Worm (Caenorhabditis elegans): Measurements from ENCODE around the gene cfp-1.

Gene cfp-1

ce11 chrIV:14077135-14077534, at the start of gene cfp-1:
cfp-1 (plus strand) TSS chrIV:14077435.
- TF ChIP-seq tbx-2 (tag; optimal IDR thresholded peaks at IDR 0.05) = no peak
- no peak for TF ChIP-seq C34B4.2 (tag; optimal IDR thresholded peaks at IDR 0.05)
- TF ChIP-seq pax-3 (tag; optimal IDR thresholded peaks at IDR 0.05) = no peak
- TF ChIP-seq dpl-1 (GFP tag; optimal IDR thresholded peaks at IDR 0.05) = no peak
- no peak for TF ChIP-seq egl-27 (tag; optimal IDR thresholded peaks at IDR 0.05)
- no peak for TF ChIP-seq lin-13 (GFP tag; optimal IDR thresholded peaks at IDR 0.05)
- no peak for TF ChIP-seq ama-1 (optimal IDR thresholded peaks at IDR 0.05)
- no peak for TF ChIP-seq ceh-88 (GFP tag; IDR thresholded peaks at IDR 0.05)

DNA sequence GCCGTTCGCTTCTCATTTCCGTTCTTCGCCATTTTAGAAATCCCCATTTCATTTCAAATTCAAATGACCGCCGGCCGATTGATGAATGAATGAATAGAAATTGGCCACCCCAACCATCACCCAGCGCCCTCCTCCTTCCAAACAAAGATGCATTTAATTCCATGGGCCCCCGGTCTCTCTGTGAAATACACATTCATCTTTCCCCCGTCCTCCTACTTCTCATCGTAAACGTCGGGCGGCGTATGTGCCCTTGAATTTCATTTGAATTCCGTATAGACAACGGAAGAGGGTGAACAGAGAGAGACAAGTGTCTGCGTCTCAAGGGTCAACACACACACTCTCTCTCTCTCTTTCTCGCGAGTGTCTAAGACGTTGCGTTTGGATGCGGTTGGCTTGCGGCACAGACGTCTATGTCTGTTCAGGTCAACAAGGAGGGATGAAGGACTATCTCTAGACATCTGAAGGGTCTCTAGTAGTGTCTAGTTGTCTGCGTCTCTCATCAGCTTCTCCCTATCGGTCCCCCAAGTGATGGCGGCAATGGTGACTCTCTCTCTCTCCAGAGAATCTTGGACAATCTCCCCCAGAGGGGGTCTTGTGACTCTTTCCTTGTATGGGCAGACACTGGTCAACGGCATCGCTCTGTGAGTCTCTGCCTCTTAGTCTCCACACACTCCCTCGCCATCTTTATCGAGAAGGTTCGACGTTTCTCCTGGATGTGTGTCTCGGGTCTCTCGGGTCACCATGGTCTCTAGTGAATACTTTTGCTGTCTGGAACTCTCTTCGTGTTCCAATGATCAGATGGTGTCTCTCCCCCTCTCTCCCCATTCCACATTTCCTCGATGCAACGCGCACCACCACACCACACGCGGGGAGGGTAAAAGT, 44.4 kb upstream of the cfp-1 start:
- TF ChIP-seq C04F5.9 (tag; optimal IDR thresholded peaks at IDR 0.05) (no peak), zag-1 (tag; optimal IDR thresholded peaks at IDR 0.05) (peak; percentile 34), hpl-2 (GFP tag; optimal IDR thresholded peaks at IDR 0.05) (no peak), fos-1 (tag; optimal IDR thresholded peaks at IDR 0.05) (peak; percentile 17), efl-3 (GFP tag; optimal IDR thresholded peaks at IDR 0.05) (no peak), ceh-88 (GFP tag; IDR thresholded peaks at IDR 0.05) (peak; percentile 85), rnt-1 (tag; optimal IDR thresholded peaks at IDR 0.05) (peak; percentile 75), F16B12.6 (tag; optimal IDR thresholded peaks at IDR 0.05) (no peak), nhr-85 (tag) (peak; percentile 95), grh-1 (GFP tag; IDR thresholded peaks at IDR 0.05) (peak; percentile 74), ces-1 (GFP tag; optimal IDR thresholded peaks at IDR 0.05) (no peak), hlh-4 (tag; optimal IDR thresholded peaks at IDR 0.05) (no peak), alr-1 (tag; optimal IDR thresholded peaks at IDR 0.05; ENCODE audit: borderline replicate concordance) (no peak), lin-14 (GFP tag; optimal IDR thresholded peaks at IDR 0.05) (peak; percentile 66), ceh-82 (tag; optimal IDR thresholded peaks at IDR 0.05) (peak; percentile 44 to 75 (median 72)), elt-2 (tag; optimal IDR thresholded peaks at IDR 0.05) (peak; percentile 49), unc-86 (tag; optimal IDR thresholded peaks at IDR 0.05) (peak; percentile 97), jun-1 (tag; optimal IDR thresholded peaks at IDR 0.05) (peak; percentile 60), ztf-4 (tag; optimal IDR thresholded peaks at IDR 0.05) (peak; percentile 53), aly-2 (tag; optimal IDR thresholded peaks at IDR 0.05) (no peak), pax-3 (tag; optimal IDR thresholded peaks at IDR 0.05) (peak; percentile 78), lin-39 (tag; optimal IDR thresholded peaks at IDR 0.05) (no peak), C34B4.2 (tag; optimal IDR thresholded peaks at IDR 0.05) (peak; percentile 48), ztf-11 (tag; optimal IDR thresholded peaks at IDR 0.05) (peak in 1 of 2 experiments; percentile 81), nhr-47 (tag; optimal IDR thresholded peaks at IDR 0.05) (peak; percentile 92), lin-35 (GFP tag; optimal IDR thresholded peaks at IDR 0.05) (peak; percentile 32 to 63), isw-1 (GFP tag; IDR thresholded peaks at IDR 0.05) (peak; percentile 59), ceh-90 (tag; optimal IDR thresholded peaks at IDR 0.05) (no peak), dpl-1 (GFP tag; optimal IDR thresholded peaks at IDR 0.05) (peak; percentile 19 to 58 (median 50)), nhr-71 (tag; optimal IDR thresholded peaks at IDR 0.05) (peak; percentile 96), unc-62 (GFP tag; optimal IDR thresholded peaks at IDR 0.05) (no peak), swsn-7 (tag; optimal IDR thresholded peaks at IDR 0.05) (peak; percentile 86), unc-30 (tag; optimal IDR thresholded peaks at IDR 0.05) (peak; percentile 60), lin-15B (tag; optimal IDR thresholded peaks at IDR 0.05) (peak; percentile 17), nhr-20 (tag; optimal IDR thresholded peaks at IDR 0.05) (peak; percentile 86), fkh-8 (tag; optimal IDR thresholded peaks at IDR 0.05) (peak; percentile 73), blmp-1 (tag; optimal IDR thresholded peaks at IDR 0.05) (peak; percentile 36), lsy-2 (tag; optimal IDR thresholded peaks at IDR 0.05) (peak; percentile 66 to 81), fkh-4 (tag; optimal IDR thresholded peaks at IDR 0.05; ENCODE audit: borderline replicate concordance) (peak; percentile 64), nhr-19 (GFP tag; conservative IDR thresholded peaks at IDR 0.05) (peak; percentile 78), mab-9 (GFP tag; IDR thresholded peaks at IDR 0.05) (peak; percentile 84), elt-3 (tag; optimal IDR thresholded peaks at IDR 0.05) (no peak), lin-13 (GFP tag; optimal IDR thresholded peaks at IDR 0.05) (peak; percentile 86), tlp-1 (tag; optimal IDR thresholded peaks at IDR 0.05) (no peak)
